Worm (Caenorhabditis elegans): ENCODE results near the gene mob-1.

ce11 chrIV:11858142-11858541 is 2.2 kb upstream of the mob-1 start, which contains the start of gene let-92:
- TF ChIP-seq unc-62 (GFP tag; optimal IDR thresholded peaks at IDR 0.05) (no peak), atf-7 (tag; optimal IDR thresholded peaks at IDR 0.05) (no peak), snpc-4 (GFP tag; optimal IDR thresholded peaks at IDR 0.05) (no peak), snpc-4 (tag; optimal IDR thresholded peaks at IDR 0.05) (no peak), ama-1 (optimal IDR thresholded peaks at IDR 0.05) (no peak), ama-1 (GFP tag; optimal IDR thresholded peaks at IDR 0.05) (no peak), rec-8 (tag; optimal IDR thresholded peaks at IDR 0.05) (no peak), tbx-9 (tag; optimal IDR thresholded peaks at IDR 0.05; ENCODE audit: borderline replicate concordance) (no peak), dox-1 (GFP tag; IDR thresholded peaks at IDR 0.05) (no peak)
